Fruit fly (Drosophila melanogaster): ENCODE data around the gene CG2150.

The CG2150 gene

DNA sequence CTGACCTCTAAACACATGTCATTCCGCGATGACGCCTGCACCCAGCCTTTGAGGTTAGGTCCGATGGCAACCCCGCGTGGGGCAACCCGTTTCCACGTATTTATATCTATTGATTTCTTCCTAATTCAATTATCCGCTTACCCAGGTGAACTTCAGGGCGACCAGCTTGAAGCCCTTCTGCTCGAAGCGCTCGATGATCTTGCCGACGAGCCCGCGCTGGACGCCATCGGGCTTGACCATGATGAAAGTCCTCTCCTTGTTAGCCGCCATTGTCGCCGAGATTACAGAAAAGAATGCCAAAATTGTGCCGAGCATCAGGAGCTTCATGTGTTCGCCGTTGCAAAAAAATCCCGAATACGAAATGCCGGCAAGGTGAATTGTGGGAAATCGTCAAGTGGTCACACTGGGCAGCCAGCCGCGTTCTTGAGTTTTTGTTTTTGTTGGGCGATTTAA, 18.9 kb downstream of the CG2150 start, which contains the start of gene awd (continued):
- TF ChIP-seq pho (GFP tag; optimal IDR thresholded peaks at IDR 0.05) (no peak), D (optimal IDR thresholded peaks at IDR 0.05) (no peak), D (GFP tag; optimal IDR thresholded peaks at IDR 0.05) (no peak), exex (tag; optimal IDR thresholded peaks at IDR 0.05) (peak; percentile 25), Sox102F (GFP tag; optimal IDR thresholded peaks at IDR 0.05) (no peak), crp (GFP tag; optimal IDR thresholded peaks at IDR 0.05) (peak in 1 of 2 experiments; percentile 28), unc-4 (GFP tag; IDR thresholded peaks at IDR 0.05; ENCODE audit: partially characterized antibody) (0 out of 2 replicates have a peak, but pooled peaks have one; percentile 18), CG8944 (GFP tag; optimal IDR thresholded peaks at IDR 0.05) (no peak), CG42726 (GFP tag; IDR thresholded peaks at IDR 0.05; ENCODE audit: partially characterized antibody) (peak; percentile 51; the same call in 1 of the 2 replicates), NC2α (GFP tag; optimal IDR thresholded peaks at IDR 0.05) (no peak), ssp (GFP tag; IDR thresholded peaks at IDR 0.05) (no peak), CG34422 (GFP tag; IDR thresholded peaks at IDR 0.05) (peak; percentile 64; the same call in 1 of the 3 replicates), CG6254 (GFP tag; optimal IDR thresholded peaks at IDR 0.05) (no peak), CG2129 (GFP tag; IDR thresholded peaks at IDR 0.05; ENCODE audit: partially characterized antibody) (no peak), salm (tag; optimal IDR thresholded peaks at IDR 0.05) (no peak), BtbVII (GFP tag; optimal IDR thresholded peaks at IDR 0.05) (no peak), CG10543 (GFP tag; optimal IDR thresholded peaks at IDR 0.05) (peak; percentile 46), seq (GFP tag; IDR thresholded peaks at IDR 0.05) (no peak), sens-2 (GFP tag; IDR thresholded peaks at IDR 0.05) (no peak), Mrtf (GFP tag; IDR thresholded peaks at IDR 0.05) (no peak), ac (GFP tag; optimal IDR thresholded peaks at IDR 0.05) (no peak), CG4820 (GFP tag; optimal IDR thresholded peaks at IDR 0.05) (no peak), pros (GFP tag; optimal IDR thresholded peaks at IDR 0.05) (no peak), CG11560 (tag; IDR thresholded peaks at IDR 0.05) (no peak), Nf-YA (GFP tag; IDR thresholded peaks at IDR 0.05) (no peak), Spps (tag; optimal IDR thresholded peaks at IDR 0.05) (no peak), CG18011 (GFP tag; optimal IDR thresholded peaks at IDR 0.05) (no peak), tll (GFP tag; optimal IDR thresholded peaks at IDR 0.05) (no peak), CG10209 (GFP tag; optimal IDR thresholded peaks at IDR 0.05) (no peak), CG4617 (GFP tag; optimal IDR thresholded peaks at IDR 0.05; ENCODE audit: borderline replicate concordance) (peak; percentile 48), fru (optimal IDR thresholded peaks at IDR 0.05) (no peak), CG4282 (GFP tag; optimal IDR thresholded peaks at IDR 0.05) (peak; percentile 35), bab2 (GFP tag; optimal IDR thresholded peaks at IDR 0.05) (no peak), Hmr (GFP tag; optimal IDR thresholded peaks at IDR 0.05) (no peak), dysf (GFP tag; IDR thresholded peaks at IDR 0.05) (no peak), fd64A (GFP tag; optimal IDR thresholded peaks at IDR 0.05) (no peak), luna (GFP tag; optimal IDR thresholded peaks at IDR 0.05) (no peak), Bdp1 (GFP tag; optimal IDR thresholded peaks at IDR 0.05) (no peak), CG18262 (tag; optimal IDR thresholded peaks at IDR 0.05) (no peak), ken (GFP tag; IDR thresholded peaks at IDR 0.05) (no peak), Med (GFP tag) (peak; percentile 61), CG12104 (GFP tag; optimal IDR thresholded peaks at IDR 0.05) (no peak), CG7786 (GFP tag; optimal IDR thresholded peaks at IDR 0.05) (no peak), CG15269 (tag; optimal IDR thresholded peaks at IDR 0.05) (no peak), jumu (GFP tag; optimal IDR thresholded peaks at IDR 0.05) (no peak), tgo (GFP tag; IDR thresholded peaks at IDR 0.05) (no peak), cato (GFP tag; optimal IDR thresholded peaks at IDR 0.05; ENCODE audit: borderline replicate concordance) (no peak), CG7987 (GFP tag; optimal IDR thresholded peaks at IDR 0.05) (no peak), HLH4C (GFP tag; IDR thresholded peaks at IDR 0.05; ENCODE audit: partially characterized antibody) (0 out of 3 replicates have a peak, but pooled peaks have one; percentile 29), CG18599 (GFP tag; optimal IDR thresholded peaks at IDR 0.05) (no peak), aop (GFP tag; IDR thresholded peaks at IDR 0.05) (no peak)

Data from whole organism, embryonic.